Fruit fly (Drosophila melanogaster): ENCODE results near the gene TwdlF.

The TwdlF gene

dm6 chr3R:4292185-4292584 lies 45.4 kb downstream of the TwdlF start:
- no peak for TF ChIP-seq noc (tag; optimal IDR thresholded peaks at IDR 0.05)

dm6 chr3R:4294689-4295088 lies 47.9 kb downstream of the TwdlF start, which contains the start of gene Nepl11:
Gene Nepl11, minus strand, starts transcription at chr3R:4294840.
- peak; percentile 60 for TF ChIP-seq noc (tag; optimal IDR thresholded peaks at IDR 0.05)
